Worm (Caenorhabditis elegans) whole organism, L4 larva: ENCODE results near the gene K07B1.7.
A peak's percentile ranks its signal among the peaks of the same experiment; 100 is the strongest.

ENCODE experiments used
- D1046.2 ChIP-seq: fragments of 200-800 bp; sonication (Bioruptor generic); IDR thresholded peaks from 2 replicates; pipeline ENCODE4 v1.3.6; 2022; ENCODE audit warnings: missing genetic modification characterization, missing compliant biosample characterization
- F10B5.3 ChIP-seq: sonication (generic microtip); optimal IDR thresholded peaks from 2 replicates; lab custom pipeline; 2016; ENCODE audit warnings: mild to moderate bottlenecking, missing genetic modification characterization, missing compliant biosample characterization
- F26F4.8 ChIP-seq: fragments of 200-800 bp; sonication (Bioruptor generic); conservative IDR thresholded peaks from 2 replicates; pipeline ENCODE4 v1.3.6; 2022; ENCODE audit warnings: missing genetic modification characterization, missing compliant biosample characterization
- F37D6.2 ChIP-seq: sonication (generic microtip); optimal IDR thresholded peaks from 2 replicates; lab custom pipeline; 2016; ENCODE audit warnings: mild to moderate bottlenecking, missing genetic modification characterization, missing compliant biosample characterization
- F44E2.7 ChIP-seq: fragments of 200-800 bp; sonication (Bioruptor generic); IDR thresholded peaks from 2 replicates; pipeline ENCODE4 v2.1.2; 2022; ENCODE audit warnings: missing genetic modification characterization, missing compliant biosample characterization
- Y105C5A.15 ChIP-seq: fragments of 200-800 bp; sonication (Bioruptor generic); IDR thresholded peaks from 2 replicates; pipeline ENCODE4 v1.3.6; 2022; ENCODE audit warnings: missing genetic modification characterization, missing compliant biosample characterization
- Y5F2A.4 ChIP-seq: fragments of 200-800 bp; sonication (Bioruptor generic); optimal IDR thresholded peaks from 2 replicates; lab custom pipeline; 2018; ENCODE audit warnings: mild to moderate bottlenecking, missing genetic modification characterization, missing compliant biosample characterization
- Y75B8A.6 ChIP-seq: fragments of 200-800 bp; sonication (Bioruptor generic); IDR thresholded peaks from 2 replicates; pipeline ENCODE4 v1.3.6; 2022; ENCODE audit warnings: missing genetic modification reagents, missing genetic modification characterization, missing compliant biosample characterization
- aha-1 ChIP-seq: fragments of 150-350 bp; peaks from one replicate; lab custom pipeline; 2014; ENCODE audit warnings: missing biosample characterization, missing genetic modification characterization
- arid-1 ChIP-seq: fragments of 200-800 bp; sonication (Bioruptor generic); conservative IDR thresholded peaks from 2 replicates; pipeline ENCODE4 v1.3.6; 2022; ENCODE audit warnings: missing genetic modification reagents, missing genetic modification characterization, missing compliant biosample characterization
- attf-4 ChIP-seq: sonication (generic microtip); optimal IDR thresholded peaks from 3 replicates; lab custom pipeline; 2017; ENCODE audit warnings: missing biosample characterization, missing genetic modification characterization
- ceh-44 ChIP-seq: fragments of 200-800 bp; sonication (Bioruptor generic); IDR thresholded peaks from 2 replicates; pipeline ENCODE4 v1.3.6; 2022; ENCODE audit warnings: missing genetic modification reagents, missing genetic modification characterization, missing compliant biosample characterization
- ceh-62 ChIP-seq: sonication (generic microtip); optimal IDR thresholded peaks from 2 replicates; lab custom pipeline; 2017; ENCODE audit warnings: missing biosample characterization, missing genetic modification characterization
- ceh-82 ChIP-seq: sonication (generic microtip); optimal IDR thresholded peaks from 2 replicates; lab custom pipeline; 2017; ENCODE audit warnings: missing biosample characterization, missing genetic modification characterization
- cey-2 ChIP-seq: sonication (generic microtip); optimal IDR thresholded peaks from 3 replicates; lab custom pipeline; 2017; ENCODE audit warnings: missing genetic modification characterization, mild to moderate bottlenecking, missing compliant biosample characterization, antibody characterized with exemption, borderline replicate concordance; ENCODE audit not compliant: insufficient read depth
- ctbp-1 ChIP-seq: fragments of 200-800 bp; sonication (Bioruptor generic); IDR thresholded peaks from 2 replicates; pipeline ENCODE4 v1.3.6; 2022; ENCODE audit warnings: missing genetic modification reagents, missing genetic modification characterization, missing compliant biosample characterization
- daf-12 ChIP-seq: fragments of 150-350 bp; optimal IDR thresholded peaks from 2 replicates; lab custom pipeline; 2014; ENCODE audit warnings: missing biosample characterization, missing genetic modification reagents, missing genetic modification characterization
- daf-19 ChIP-seq: fragments of 200-800 bp; sonication (Bioruptor generic); conservative IDR thresholded peaks from 2 replicates; pipeline ENCODE4 v1.3.6; 2022; ENCODE audit warnings: missing genetic modification characterization, missing compliant biosample characterization
- dmd-8 ChIP-seq: fragments of 200-800 bp; sonication (Bioruptor generic); IDR thresholded peaks from 2 replicates; pipeline ENCODE4 v1.3.6; 2022; ENCODE audit warnings: missing genetic modification characterization, missing compliant biosample characterization
- dpl-1 ChIP-seq: fragments of 150-350 bp; optimal IDR thresholded peaks from 2 replicates; lab custom pipeline; 2014; ENCODE audit warnings: missing biosample characterization, missing genetic modification reagents, missing genetic modification characterization
- duxl-1 ChIP-seq: sonication (generic microtip); optimal IDR thresholded peaks from 2 replicates; lab custom pipeline; 2016; ENCODE audit warnings: mild to moderate bottlenecking, missing genetic modification characterization, moderate library complexity, missing compliant biosample characterization; ENCODE audit not compliant: poor library complexity
- dve-1 ChIP-seq: sonication (generic microtip); optimal IDR thresholded peaks from 2 replicates; lab custom pipeline; 2017; ENCODE audit warnings: antibody characterized with exemption, mild to moderate bottlenecking, missing genetic modification characterization, missing compliant biosample characterization; ENCODE audit not compliant: insufficient read depth
- egl-27 ChIP-seq: sonication (generic microtip); optimal IDR thresholded peaks from 3 replicates; lab custom pipeline; 2017; ENCODE audit warnings: missing biosample characterization, missing genetic modification reagents, missing genetic modification characterization
- fkh-10 ChIP-seq: fragments of 150-350 bp; optimal IDR thresholded peaks from 2 replicates; lab custom pipeline; 2014; ENCODE audit warnings: missing biosample characterization, missing genetic modification reagents, missing genetic modification characterization
- lim-7 ChIP-seq: fragments of 200-800 bp; sonication (Bioruptor generic); IDR thresholded peaks from 2 replicates; pipeline ENCODE4 v1.3.6; 2022; ENCODE audit warnings: missing genetic modification characterization, missing compliant biosample characterization
- lin-1 ChIP-seq: fragments of 200-800 bp; sonication (Bioruptor generic); IDR thresholded peaks from 2 replicates; pipeline ENCODE4 v1.3.6; 2022; ENCODE audit warnings: missing genetic modification reagents, missing genetic modification characterization, missing compliant biosample characterization
- lin-29 ChIP-seq: fragments of 200-800 bp; sonication (Bioruptor generic); IDR thresholded peaks from 2 replicates; pipeline ENCODE4 v1.3.6; 2022; ENCODE audit warnings: missing genetic modification reagents, missing genetic modification characterization, missing compliant biosample characterization
- lin-39 ChIP-seq: fragments of 150-350 bp; optimal IDR thresholded peaks from 2 replicates; lab custom pipeline; 2014; ENCODE audit warnings: missing biosample characterization, missing genetic modification reagents, missing genetic modification characterization
- lir-3 ChIP-seq: sonication (generic microtip); optimal IDR thresholded peaks from 2 replicates; lab custom pipeline; 2016; ENCODE audit warnings: mild to moderate bottlenecking, missing genetic modification characterization, missing compliant biosample characterization
- lsy-2 ChIP-seq, 2 experiments: fragments of 150-350 bp in 1 of 2; sonication (generic microtip) in 1 of 2; optimal IDR thresholded peaks; 2 replicates each; lab custom pipeline; 2014 to 2017; ENCODE audit warnings: missing biosample characterization in 2 of 2, missing genetic modification characterization in 2 of 2
- mes-2 ChIP-seq: sonication (generic microtip); optimal IDR thresholded peaks from 2 replicates; lab custom pipeline; 2016; ENCODE audit warnings: missing genotype, mild to moderate bottlenecking, missing genetic modification characterization, missing compliant biosample characterization; ENCODE audit not compliant: poor library complexity, severe bottlenecking
- nhr-10 ChIP-seq: fragments of 150-350 bp; optimal IDR thresholded peaks from 2 replicates; lab custom pipeline; 2014; ENCODE audit warnings: missing biosample characterization, missing genetic modification characterization
- nhr-102 ChIP-seq: sonication (generic microtip); optimal IDR thresholded peaks from 2 replicates; lab custom pipeline; 2016; ENCODE audit warnings: mild to moderate bottlenecking, missing genetic modification characterization, moderate library complexity, missing compliant biosample characterization
- nhr-11 ChIP-seq: fragments of 150-350 bp; optimal IDR thresholded peaks from 2 replicates; lab custom pipeline; 2014; ENCODE audit warnings: missing biosample characterization, missing genetic modification characterization
- nhr-111 ChIP-seq: fragments of 200-800 bp; sonication (Bioruptor generic); optimal IDR thresholded peaks from 2 replicates; lab custom pipeline; 2018; ENCODE audit warnings: mild to moderate bottlenecking, missing genetic modification characterization, missing compliant biosample characterization
- nhr-25 ChIP-seq: sonication (generic microtip); optimal IDR thresholded peaks from 2 replicates; lab custom pipeline; 2017; ENCODE audit warnings: missing genetic modification characterization, mild to moderate bottlenecking, missing compliant biosample characterization, antibody characterized with exemption, moderate library complexity, borderline replicate concordance; ENCODE audit not compliant: insufficient read depth
- nhr-48 ChIP-seq: sonication (generic microtip); optimal IDR thresholded peaks from 2 replicates; lab custom pipeline; 2016; ENCODE audit warnings: mild to moderate bottlenecking, missing genetic modification characterization, missing compliant biosample characterization
- nhr-6 ChIP-seq: fragments of 150-350 bp; optimal IDR thresholded peaks from 2 replicates; lab custom pipeline; 2014; ENCODE audit warnings: missing biosample characterization, missing genetic modification characterization
- saeg-2 ChIP-seq: fragments of 200-800 bp; sonication (Bioruptor generic); IDR thresholded peaks from 2 replicates; pipeline ENCODE4 v1.3.6; 2022; ENCODE audit warnings: missing genetic modification reagents, missing genetic modification characterization, missing compliant biosample characterization
- set-16 ChIP-seq: fragments of 200-800 bp; sonication (Bioruptor generic); IDR thresholded peaks from 2 replicates; pipeline ENCODE4 v1.3.6; 2022; ENCODE audit warnings: missing genetic modification reagents, missing genetic modification characterization, missing compliant biosample characterization
- snpc-1.2 ChIP-seq: fragments of 200-800 bp; sonication (Bioruptor generic); IDR thresholded peaks from 2 replicates; pipeline ENCODE4 v1.3.6; 2022; ENCODE audit warnings: missing genetic modification reagents, missing genetic modification characterization, missing compliant biosample characterization
- tra-1 ChIP-seq: fragments of 200-800 bp; sonication (Bioruptor generic); IDR thresholded peaks from 2 replicates; pipeline ENCODE4 v1.3.6; 2022; ENCODE audit warnings: missing genetic modification reagents, missing genetic modification characterization, missing compliant biosample characterization
- unc-130 ChIP-seq: sonication (generic microtip); optimal IDR thresholded peaks from 2 replicates; lab custom pipeline; 2016; ENCODE audit warnings: missing genetic modification reagents, missing genetic modification characterization, missing compliant biosample characterization
- unc-62 ChIP-seq, 3 experiments: fragments of 150-350 bp in 1 of 3; sonication (generic microtip); optimal IDR thresholded peaks in 2 of 3; peaks in 1 of 3; 1 replicate in 1 of 3; 2 replicates in 2 of 3; lab custom pipeline; 2014 to 2017; ENCODE audit warnings: missing biosample characterization in 3 of 3, missing genetic modification characterization in 3 of 3, missing genetic modification reagents in 3 of 3, missing genotype in 1 of 3
- zag-1 ChIP-seq: fragments of 150-350 bp; optimal IDR thresholded peaks from 2 replicates; lab custom pipeline; 2014; ENCODE audit warnings: missing biosample characterization, missing genetic modification characterization
- zfp-2 ChIP-seq: sonication (generic microtip); optimal IDR thresholded peaks from 2 replicates; lab custom pipeline; 2016; ENCODE audit warnings: mild to moderate bottlenecking, missing genetic modification characterization, missing compliant biosample characterization
- zfp-3 ChIP-seq: fragments of 200-800 bp; sonication (Bioruptor generic); conservative IDR thresholded peaks from 2 replicates; pipeline ENCODE4 v1.3.6; 2022; ENCODE audit warnings: missing genetic modification reagents, missing genetic modification characterization, missing compliant biosample characterization
- zip-11 ChIP-seq: fragments of 200-800 bp; sonication (Bioruptor generic); IDR thresholded peaks from 2 replicates; pipeline ENCODE4 v1.3.6; 2022; ENCODE audit warnings: missing genetic modification characterization, missing compliant biosample characterization
- zip-2 ChIP-seq: fragments of 150-350 bp; optimal IDR thresholded peaks from 2 replicates; lab custom pipeline; 2014; ENCODE audit warnings: missing biosample characterization, missing genetic modification characterization
- ztf-11 ChIP-seq: fragments of 150-350 bp; optimal IDR thresholded peaks from 2 replicates; lab custom pipeline; 2014; ENCODE audit warnings: missing biosample characterization, missing genetic modification characterization
- ztf-7 ChIP-seq: fragments of 150-350 bp; optimal IDR thresholded peaks from 2 replicates; lab custom pipeline; 2014; ENCODE audit warnings: missing biosample characterization, missing genetic modification characterization

The K07B1.7 gene

DNA sequence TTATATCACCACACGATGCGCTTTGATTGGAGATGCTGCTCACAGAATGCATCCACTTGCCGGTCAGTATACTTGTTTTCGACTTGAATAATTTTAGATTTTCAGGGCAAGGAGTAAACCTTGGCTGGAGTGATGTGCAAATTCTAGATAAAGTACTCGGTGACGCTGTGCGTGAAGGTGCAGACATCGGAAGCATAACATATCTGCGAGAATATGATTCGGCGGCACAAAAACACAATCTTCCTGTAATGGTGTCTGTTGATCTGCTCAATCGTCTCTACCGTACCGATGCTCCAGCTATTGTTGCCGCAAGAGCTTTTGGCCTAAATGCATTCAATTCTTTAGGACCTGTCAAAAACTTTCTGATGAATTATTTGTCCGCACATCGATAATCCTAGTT lies 8.3 kb downstream of the K07B1.7 start (continued):
- TF ChIP-seq zip-2 = no peak
- TF ChIP-seq ceh-62 = no peak
- TF ChIP-seq dpl-1 = no peak
- TF ChIP-seq Y105C5A.15 (GFP tag; lab: Robert Waterston, UW) = no peak
- no peak for TF ChIP-seq F10B5.3 (tag; lab: Kevin White, UChicago)
- TF ChIP-seq zip-11 = no peak
- no peak for TF ChIP-seq unc-62 (GFP tag; optimal IDR thresholded peaks at IDR 0.05 in 1 of 2; lab: Kevin White, UChicago)
- TF ChIP-seq unc-62 (tag; optimal IDR thresholded peaks at IDR 0.05; lab: Kevin White, UChicago) = no peak
- peak; percentile 48; the same call in 1 of the 2 replicates for TF ChIP-seq D1046.2 (GFP tag; lab: Robert Waterston, UW)
- TF ChIP-seq lir-3 = no peak
- TF ChIP-seq unc-130 (GFP tag; lab: Kevin White, UChicago) = no peak
- no peak for TF ChIP-seq daf-12 (tag; lab: Kevin White, UChicago)
- TF ChIP-seq saeg-2 (GFP tag; lab: Robert Waterston, UW) = no peak
- no peak for TF ChIP-seq egl-27 (tag; lab: Kevin White, UChicago)
- TF ChIP-seq lim-7 = no peak
- no peak for TF ChIP-seq ceh-82 (tag; lab: Kevin White, UChicago)
- TF ChIP-seq nhr-10 (tag; lab: Kevin White, UChicago) = no peak
- TF ChIP-seq set-16 (GFP tag; lab: Robert Waterston, UW) = no peak
- TF ChIP-seq zag-1 (tag; lab: Kevin White, UChicago) = no peak
- TF ChIP-seq nhr-48 (tag; lab: Kevin White, UChicago) = no peak
- TF ChIP-seq Y75B8A.6 (GFP tag; lab: Robert Waterston, UW) = no peak
- TF ChIP-seq lin-1 = no peak
- TF ChIP-seq fkh-10 (GFP tag; lab: Kevin White, UChicago) = no peak
- TF ChIP-seq mes-2 (tag; lab: Kevin White, UChicago) = peak; percentile 64
- 0 out of 2 replicates have a peak, but pooled peaks have one; percentile 36 for TF ChIP-seq dmd-8
- no peak; the same call in 1 of the 2 replicates for TF ChIP-seq snpc-1.2 (GFP tag; lab: Robert Waterston, UW)
- peak; percentile 24 for TF ChIP-seq nhr-25 (tag; lab: Kevin White, UChicago)
- TF ChIP-seq nhr-11 = no peak
- TF ChIP-seq F26F4.8 (GFP tag; lab: Robert Waterston, UW) = 0 out of 2 replicates have a peak, but pooled peaks have one; percentile 31
- no peak for TF ChIP-seq ctbp-1
- TF ChIP-seq lsy-2 (tag; optimal IDR thresholded peaks at IDR 0.05; lab: Kevin White, UChicago) = peak in 1 of 2 experiments; percentile 41
- TF ChIP-seq arid-1 (GFP tag; lab: Robert Waterston, UW) = no peak
- peak; percentile 71 for TF ChIP-seq duxl-1
- TF ChIP-seq aha-1 (tag; lab: Kevin White, UChicago) = peak; percentile 96
- no peak for TF ChIP-seq cey-2 (tag; lab: Kevin White, UChicago)
- TF ChIP-seq Y5F2A.4 (GFP tag; lab: Kevin White, UChicago) = no peak
- TF ChIP-seq daf-19 (GFP tag; lab: Robert Waterston, UW) = no peak
- no peak for TF ChIP-seq nhr-111 (GFP tag; lab: Kevin White, UChicago)
- no peak for TF ChIP-seq zfp-2 (tag; lab: Kevin White, UChicago)
- TF ChIP-seq nhr-6 = no peak
- no peak for TF ChIP-seq ceh-44 (GFP tag; lab: Robert Waterston, UW)
- TF ChIP-seq tra-1 (GFP tag; lab: Robert Waterston, UW) = no peak
- 0 out of 2 replicates have a peak, but pooled peaks have one; percentile 22 for TF ChIP-seq lin-29 (GFP tag; lab: Robert Waterston, UW)
- no peak for TF ChIP-seq F37D6.2
- no peak for TF ChIP-seq F44E2.7 (GFP tag; lab: Robert Waterston, UW)
- TF ChIP-seq nhr-102 (tag; lab: Kevin White, UChicago) = peak; percentile 59
- TF ChIP-seq ztf-7 (tag; lab: Kevin White, UChicago) = no peak
- no peak for TF ChIP-seq lin-39 (tag; lab: Kevin White, UChicago)
- TF ChIP-seq ztf-11 = no peak
- TF ChIP-seq dve-1 (tag; lab: Kevin White, UChicago) = no peak
- TF ChIP-seq attf-4 = no peak
- no peak; the same call in 1 of the 2 replicates for TF ChIP-seq zfp-3 (GFP tag; lab: Robert Waterston, UW)
